Fruit fly (Drosophila melanogaster) whole organism, embryonic: ENCODE results near the gene al.

ENCODE experiments used
- Adf1 ChIP-seq: fragments of 200-800 bp; sonication (Bioruptor generic); IDR thresholded peaks from 2 replicates; pipeline ENCODE4 v1.3.6; 2022; ENCODE audit warnings: missing biosample characterization, missing genetic modification characterization
- Atf-2 ChIP-seq: fragments of 200-800 bp; sonication (Bioruptor generic); optimal IDR thresholded peaks from 2 replicates; lab custom pipeline; 2016; ENCODE audit warnings: missing biosample characterization, missing genetic modification characterization
- BEAF-32 ChIP-seq: fragments of 200-800 bp; sonication (Bioruptor generic); optimal IDR thresholded peaks from 3 replicates; lab custom pipeline; 2017; ENCODE audit warnings: missing biosample characterization, missing genetic modification characterization, mild to moderate bottlenecking, moderate library complexity, missing genetic modification reagents
- CG10147 ChIP-seq: fragments of 200-800 bp; sonication (Bioruptor generic); optimal IDR thresholded peaks from 2 replicates; lab custom pipeline; 2019; ENCODE audit warnings: missing biosample characterization, mild to moderate bottlenecking, missing genetic modification characterization, moderate library complexity
- CG10462 ChIP-seq: fragments of 200-800 bp; sonication (Bioruptor generic); optimal IDR thresholded peaks from 2 replicates; lab custom pipeline; 2016; ENCODE audit warnings: missing biosample characterization, missing genetic modification characterization
- CG11504 ChIP-seq: fragments of 200-800 bp; sonication (Bioruptor generic); optimal IDR thresholded peaks from 3 replicates; lab custom pipeline; 2019; ENCODE audit warnings: missing biosample characterization, mild to moderate bottlenecking, missing genetic modification characterization, moderate library complexity
- CG12071 ChIP-seq: fragments of 200-800 bp; sonication (Bioruptor generic); optimal IDR thresholded peaks from 3 replicates; lab custom pipeline; 2018; ENCODE audit warnings: missing biosample characterization, mild to moderate bottlenecking, missing genetic modification characterization
- CG13287 ChIP-seq: fragments of 200-800 bp; sonication (Bioruptor generic); IDR thresholded peaks from 2 replicates; pipeline ENCODE4 v1.3.6; 2022; ENCODE audit warnings: missing biosample characterization, missing genetic modification characterization; ENCODE audit not compliant: partially characterized antibody
- CG13424 ChIP-seq: fragments of 200-800 bp; sonication (Bioruptor generic); optimal IDR thresholded peaks from 2 replicates; lab custom pipeline; 2019; ENCODE audit warnings: missing biosample characterization, mild to moderate bottlenecking, missing genetic modification characterization, moderate library complexity
- CG14014 ChIP-seq: fragments of 200-800 bp; sonication (Bioruptor generic); IDR thresholded peaks from 2 replicates; pipeline ENCODE4 v1.3.6; 2022; ENCODE audit warnings: missing biosample characterization, missing genetic modification characterization
- CG15269 ChIP-seq: fragments of 200-800 bp; sonication (Bioruptor generic); optimal IDR thresholded peaks from 2 replicates; lab custom pipeline; 2018; ENCODE audit warnings: missing biosample characterization, mild to moderate bottlenecking, missing genetic modification characterization, moderate library complexity
- CG1602 ChIP-seq: fragments of 200-800 bp; sonication (Bioruptor generic); optimal IDR thresholded peaks from 3 replicates; lab custom pipeline; 2016; ENCODE audit warnings: missing biosample characterization, missing genetic modification characterization
- CG17359 ChIP-seq: fragments of 200-800 bp; sonication (Bioruptor generic); optimal IDR thresholded peaks from 3 replicates; lab custom pipeline; 2018; ENCODE audit warnings: missing biosample characterization, mild to moderate bottlenecking, missing genetic modification characterization, moderate library complexity
- CG2116 ChIP-seq: fragments of 200-800 bp; sonication (Bioruptor generic); optimal IDR thresholded peaks from 3 replicates; lab custom pipeline; 2018; ENCODE audit warnings: missing biosample characterization, mild to moderate bottlenecking, missing genetic modification characterization
- CG32767 ChIP-seq: fragments of 200-800 bp; sonication (Bioruptor generic); IDR thresholded peaks from 2 replicates; pipeline ENCODE4 v1.3.6; 2022; ENCODE audit warnings: missing biosample characterization, missing genetic modification characterization
- CG6765 ChIP-seq: fragments of 200-800 bp; sonication (Bioruptor generic); optimal IDR thresholded peaks from 3 replicates; lab custom pipeline; 2017; ENCODE audit warnings: missing biosample characterization, mild to moderate bottlenecking, missing genetic modification characterization
- CG7839 ChIP-seq: fragments of 200-800 bp; sonication (Bioruptor generic); optimal IDR thresholded peaks from 3 replicates; lab custom pipeline; 2018; ENCODE audit warnings: missing biosample characterization, mild to moderate bottlenecking, missing genetic modification characterization, moderate library complexity
- CkIIα-i1 ChIP-seq: fragments of 200-800 bp; sonication (Bioruptor generic); IDR thresholded peaks from 2 replicates; pipeline ENCODE4 v1.3.6; 2022; ENCODE audit warnings: missing biosample characterization, missing genetic modification characterization
- Deaf1 ChIP-seq: fragments of 200-800 bp; optimal IDR thresholded peaks from 3 replicates; lab custom pipeline; 2019; ENCODE audit warnings: missing biosample characterization, mild to moderate bottlenecking, missing genetic modification characterization, moderate library complexity
- Dfd ChIP-seq, 2 experiments: fragments of >200 bp; optimal IDR thresholded peaks; 2 replicates each; lab custom pipeline; 2017; ENCODE audit warnings: missing biosample characterization in 2 of 2, missing genetic modification characterization in 2 of 2
- Dp ChIP-seq: fragments of 200-800 bp; sonication (Bioruptor generic); optimal IDR thresholded peaks from 2 replicates; lab custom pipeline; 2018; ENCODE audit warnings: missing biosample characterization, mild to moderate bottlenecking, missing genetic modification characterization, moderate library complexity
- E2f1 ChIP-seq: fragments of 200-800 bp; sonication (Bioruptor generic); IDR thresholded peaks from 2 replicates; pipeline ENCODE4 v1.3.6; 2022; ENCODE audit warnings: missing biosample characterization, missing genetic modification characterization
- Ets65A ChIP-seq: fragments of 200-800 bp; sonication (Bioruptor generic); peaks from one replicate; lab custom pipeline; 2016; ENCODE audit warnings: missing biosample characterization, missing genetic modification characterization
- H15 ChIP-seq: fragments of 200-800 bp; sonication (Bioruptor generic); IDR thresholded peaks from 3 replicates; pipeline ENCODE4 v1.3.6; 2022; ENCODE audit warnings: missing biosample characterization, missing genetic modification characterization
- Hand ChIP-seq: fragments of 200-800 bp; sonication (Bioruptor generic); optimal IDR thresholded peaks from 2 replicates; lab custom pipeline; 2017; ENCODE audit warnings: mild to moderate bottlenecking, missing biosample characterization, missing genetic modification reagents, missing genetic modification characterization
- Lim3 ChIP-seq: fragments of 200-800 bp; sonication (Bioruptor generic); IDR thresholded peaks from 2 replicates; pipeline ENCODE4 v1.3.6; 2022; ENCODE audit warnings: missing biosample characterization, missing genetic modification characterization
- Taf1 ChIP-seq: fragments of 200-800 bp; sonication (Bioruptor generic); IDR thresholded peaks from 2 replicates; pipeline ENCODE4 v1.3.6; 2022; ENCODE audit warnings: missing biosample characterization, missing genetic modification characterization
- Trl ChIP-seq, 3 experiments: fragments of >200 bp in 2 of 3; fragments of 200-800 bp in 1 of 3; sonication (Bioruptor generic) in 1 of 3; optimal IDR thresholded peaks; 2 replicates in 1 of 3; 3 replicates in 2 of 3; lab custom pipeline; 2016 to 2017; ENCODE audit warnings: missing biosample characterization in 1 of 3, missing genetic modification characterization in 1 of 3
- amos ChIP-seq: fragments of 200-800 bp; sonication (Bioruptor generic); IDR thresholded peaks from 2 replicates; pipeline ENCODE4 v1.3.6; 2022; ENCODE audit warnings: missing biosample characterization, missing genetic modification characterization; ENCODE audit not compliant: partially characterized antibody
- ap ChIP-seq: fragments of 200-800 bp; sonication (Bioruptor generic); IDR thresholded peaks from 2 replicates; pipeline ENCODE4 v1.3.6; 2022; ENCODE audit warnings: missing biosample characterization, missing genetic modification characterization
- ara ChIP-seq: fragments of 200-800 bp; sonication (Bioruptor generic); IDR thresholded peaks from 2 replicates; pipeline ENCODE4 v1.3.6; 2022; ENCODE audit warnings: missing biosample characterization, missing genetic modification characterization
- cas ChIP-seq: fragments of 200-800 bp; sonication (Bioruptor generic); IDR thresholded peaks from 2 replicates; pipeline ENCODE4 v1.3.6; 2022; ENCODE audit warnings: missing biosample characterization, missing genetic modification characterization
- dan ChIP-seq: fragments of 200-800 bp; sonication (Bioruptor generic); IDR thresholded peaks from 2 replicates; pipeline ENCODE4 v1.3.6; 2022; ENCODE audit warnings: missing biosample characterization, missing genetic modification characterization
- disco-r ChIP-seq: fragments of 200-800 bp; sonication (Bioruptor generic); optimal IDR thresholded peaks from 2 replicates; lab custom pipeline; 2016; ENCODE audit warnings: missing biosample characterization, missing genetic modification characterization
- fd3F ChIP-seq: fragments of 200-800 bp; sonication (Bioruptor generic); optimal IDR thresholded peaks from 2 replicates; lab custom pipeline; 2018; ENCODE audit warnings: missing biosample characterization, mild to moderate bottlenecking, missing genetic modification characterization, moderate library complexity
- gce ChIP-seq: fragments of 200-800 bp; sonication (Bioruptor generic); IDR thresholded peaks from 3 replicates; pipeline ENCODE4 v1.3.6; 2022; ENCODE audit warnings: missing biosample characterization, missing genetic modification characterization
- hbn ChIP-seq: fragments of 200-800 bp; sonication (Bioruptor generic); IDR thresholded peaks from 2 replicates; pipeline ENCODE4 v1.3.6; 2022; ENCODE audit warnings: missing biosample characterization, missing genetic modification characterization; ENCODE audit not compliant: partially characterized antibody
- knrl ChIP-seq: fragments of 200-800 bp; sonication (Bioruptor generic); IDR thresholded peaks from 3 replicates; pipeline ENCODE4 v1.3.6; 2022; ENCODE audit warnings: missing biosample characterization, missing genetic modification characterization; ENCODE audit not compliant: partially characterized antibody
- lov ChIP-seq, 2 experiments: fragments of 200-800 bp in 1 of 2; fragments of >200 bp in 1 of 2; sonication (Bioruptor generic) in 1 of 2; IDR thresholded peaks in 1 of 2; optimal IDR thresholded peaks in 1 of 2; 2 replicates in 1 of 2; 3 replicates in 1 of 2; pipeline versions ENCODE4 v1.3.6 to Lab custom; 2017 to 2022; ENCODE audit warnings: missing biosample characterization in 1 of 2, missing genetic modification characterization in 1 of 2
- mld ChIP-seq: fragments of 200-800 bp; sonication (Bioruptor generic); IDR thresholded peaks from 3 replicates; pipeline ENCODE4 v1.3.6; 2022; ENCODE audit warnings: missing biosample characterization, missing genetic modification characterization; ENCODE audit not compliant: partially characterized antibody
- pita ChIP-seq: fragments of 200-800 bp; sonication (Bioruptor generic); optimal IDR thresholded peaks from 2 replicates; lab custom pipeline; 2017; ENCODE audit warnings: missing biosample characterization, mild to moderate bottlenecking, missing genetic modification characterization
- pzg ChIP-seq: fragments of 200-800 bp; sonication (Bioruptor generic); optimal IDR thresholded peaks from 3 replicates; lab custom pipeline; 2018; ENCODE audit warnings: missing biosample characterization, mild to moderate bottlenecking, missing genetic modification characterization, moderate library complexity
- sens-2 ChIP-seq: fragments of 200-800 bp; sonication (Bioruptor generic); IDR thresholded peaks from 2 replicates; pipeline ENCODE4 v1.3.6; 2022; ENCODE audit warnings: missing biosample characterization, missing genetic modification characterization
- sim ChIP-seq: fragments of 200-800 bp; sonication (Bioruptor generic); IDR thresholded peaks from 2 replicates; pipeline ENCODE4 v1.3.6; 2022; ENCODE audit warnings: missing biosample characterization, missing genetic modification characterization
- ssp ChIP-seq: fragments of 200-800 bp; sonication (Bioruptor generic); IDR thresholded peaks from 2 replicates; pipeline ENCODE4 v1.3.6; 2022; ENCODE audit warnings: missing biosample characterization, missing genetic modification characterization
- tna ChIP-seq: fragments of 200-800 bp; sonication (Bioruptor generic); IDR thresholded peaks from 2 replicates; pipeline ENCODE4 v1.3.6; 2022; ENCODE audit warnings: missing biosample characterization, missing genetic modification characterization; ENCODE audit not compliant: partially characterized antibody
- wdn ChIP-seq: fragments of 200-800 bp; sonication (Bioruptor generic); IDR thresholded peaks from 2 replicates; pipeline ENCODE4 v1.3.6; 2022; ENCODE audit warnings: missing biosample characterization, missing genetic modification characterization

al gene

dm6 chr2L:419620-420184, 41.8 kb downstream of the al start, which contains the start of the genes CG13690 and RpLP1 (continued):
- TF ChIP-seq Trl (optimal IDR thresholded peaks at IDR 0.05; lab: Kevin White, UChicago): no peak
- peak; percentile 74 for TF ChIP-seq Trl (GFP tag; optimal IDR thresholded peaks at IDR 0.05; lab: Kevin White, UChicago)
- no peak for TF ChIP-seq CkIIα-i1
- peak; percentile 50 for TF ChIP-seq disco-r (GFP tag; lab: Kevin White, UChicago)
- peak; percentile 56; the same call in 1 of the 2 replicates for TF ChIP-seq CG32767 (GFP tag; lab: Robert Waterston, UW)
- peak; percentile 88 for TF ChIP-seq CG2116 (GFP tag; lab: Kevin White, UChicago)
- peak; percentile 50 for TF ChIP-seq Deaf1 (tag; lab: Kevin White, UChicago)
- 0 out of 2 replicates have a peak, but pooled peaks have one; percentile 11 for TF ChIP-seq Taf1 (GFP tag; lab: Robert Waterston, UW)
- TF ChIP-seq lov (optimal IDR thresholded peaks at IDR 0.05; lab: Kevin White, UChicago): no peak
- peak; percentile 77; the same call in 2 of the 3 replicates for TF ChIP-seq lov (GFP tag; IDR thresholded peaks at IDR 0.05; lab: Robert Waterston, UW)
- peak; percentile 53; the same call in 1 of the 2 replicates for TF ChIP-seq ara
- peak; percentile 82 for TF ChIP-seq CG12071
- peak; percentile 93 for TF ChIP-seq CG6765
- peak; percentile 64; the same call in 1 of the 2 replicates for TF ChIP-seq CG14014 (GFP tag; lab: Robert Waterston, UW)
- peak; percentile 72 for TF ChIP-seq CG15269
- peak; percentile 77 for TF ChIP-seq CG10147 (GFP tag; lab: Kevin White, UChicago)
- no peak for TF ChIP-seq dan (GFP tag; lab: Robert Waterston, UW)
- TF ChIP-seq ssp (GFP tag; lab: Robert Waterston, UW): peak; percentile 19; the same call in 1 of the 2 replicates
- TF ChIP-seq Dp (GFP tag; lab: Kevin White, UChicago): peak; percentile 88
- peak; percentile 11 for TF ChIP-seq Atf-2 (GFP tag; lab: Kevin White, UChicago)
- TF ChIP-seq Dfd (GFP tag; optimal IDR thresholded peaks at IDR 0.05; lab: Kevin White, UChicago): no peak
- 0 out of 2 replicates have a peak, but pooled peaks have one; percentile 4 for TF ChIP-seq wdn
- 0 out of 2 replicates have a peak, but pooled peaks have one; percentile 25 for TF ChIP-seq sens-2 (GFP tag; lab: Robert Waterston, UW)
- TF ChIP-seq sim (GFP tag; lab: Robert Waterston, UW): peak; percentile 51; the same call in 1 of the 2 replicates
- TF ChIP-seq CG13287 (GFP tag; lab: Robert Waterston, UW): peak; percentile 9; the same call in 1 of the 2 replicates
- peak; percentile 36 for TF ChIP-seq CG10462 (GFP tag; lab: Kevin White, UChicago)
- TF ChIP-seq Hand (GFP tag; lab: Kevin White, UChicago): peak; percentile 81
- peak; percentile 86 for TF ChIP-seq pzg (GFP tag; lab: Kevin White, UChicago)
- peak; percentile 95 for TF ChIP-seq Ets65A (GFP tag; lab: Kevin White, UChicago)
- TF ChIP-seq Adf1 (GFP tag; lab: Robert Waterston, UW): 0 out of 2 replicates have a peak, but pooled peaks have one; percentile 19
- 0 out of 2 replicates have a peak, but pooled peaks have one; percentile 16 for TF ChIP-seq E2f1 (GFP tag; lab: Robert Waterston, UW)
- TF ChIP-seq cas (GFP tag; lab: Robert Waterston, UW): 0 out of 2 replicates have a peak, but pooled peaks have one; percentile 6
- no peak for TF ChIP-seq H15
- TF ChIP-seq fd3F: peak; percentile 39
- no peak for TF ChIP-seq mld (GFP tag; lab: Robert Waterston, UW)
- peak; percentile 24; the same call in 1 of the 2 replicates for TF ChIP-seq ap (GFP tag; lab: Robert Waterston, UW)
- TF ChIP-seq knrl: no peak
- TF ChIP-seq CG11504 (tag; lab: Kevin White, UChicago): peak; percentile 76
- no peak for TF ChIP-seq tna (GFP tag; lab: Robert Waterston, UW)
- TF ChIP-seq CG1602: peak; percentile 19
- TF ChIP-seq hbn (GFP tag; lab: Robert Waterston, UW): no peak
- TF ChIP-seq pita (GFP tag; lab: Kevin White, UChicago): no peak
- peak; percentile 66 for TF ChIP-seq CG17359 (tag; lab: Kevin White, UChicago)
- no peak for TF ChIP-seq Lim3 (GFP tag; lab: Robert Waterston, UW)
- peak; percentile 58 for TF ChIP-seq BEAF-32 (GFP tag; lab: Kevin White, UChicago)
- TF ChIP-seq amos (GFP tag; lab: Robert Waterston, UW): peak; percentile 25; the same call in 1 of the 2 replicates
- TF ChIP-seq CG7839 (tag; lab: Kevin White, UChicago): peak; percentile 74
- TF ChIP-seq CG13424: peak; percentile 61
- peak; percentile 69; the same call in 1 of the 3 replicates for TF ChIP-seq gce
